Worm (Caenorhabditis elegans): ENCODE data around the gene W02B12.1.
A peak's percentile ranks its signal among the peaks of the same experiment; 100 is the strongest.

Gene W02B12.1

DNA sequence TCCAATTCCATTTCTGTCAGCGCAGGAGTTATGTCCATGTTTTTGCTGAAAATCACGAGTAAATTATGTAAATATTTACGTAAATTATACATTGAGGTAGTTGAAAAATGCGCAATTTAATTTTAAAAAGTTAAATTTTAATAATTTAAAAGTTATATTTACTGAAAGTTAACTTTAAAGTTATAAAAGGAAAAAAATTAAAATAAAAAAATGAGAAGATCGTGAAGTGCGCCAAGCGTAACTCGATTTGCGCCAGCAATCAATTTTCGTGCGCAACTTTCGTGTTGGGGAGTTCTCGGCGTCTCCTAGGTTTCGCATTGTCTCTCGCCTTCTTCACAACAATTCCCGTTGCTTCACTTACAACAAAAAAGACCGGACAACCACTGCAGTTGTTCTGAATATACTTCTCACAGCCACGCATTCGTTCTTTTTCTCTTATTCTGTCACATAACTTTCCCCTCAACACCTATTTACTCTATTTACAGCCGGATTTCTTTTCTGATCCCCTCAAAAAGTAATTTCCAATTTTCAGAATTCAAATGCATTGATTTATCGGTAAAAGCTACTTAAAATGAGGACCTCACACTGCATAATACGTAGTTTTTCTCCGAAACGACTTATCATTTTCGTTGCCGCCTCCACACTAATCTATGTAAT is 24.8 kb downstream of the W02B12.1 start, which contains the start of the genes metl-1 and W02B12.11:
metl-1 (minus strand) TSS at position 51 of the 657 bp plus-strand sequence.
W02B12.11 (plus strand) TSS at position 337 of the 657 bp plus-strand sequence.
- TF ChIP-seq lin-39 (tag; optimal IDR thresholded peaks at IDR 0.05) (peak; percentile 40), elt-2 (tag; optimal IDR thresholded peaks at IDR 0.05) (peak; percentile 59), hmg-11 (tag; optimal IDR thresholded peaks at IDR 0.05) (peak; percentile 83), ceh-28 (tag; optimal IDR thresholded peaks at IDR 0.05) (peak; percentile 63), nhr-77 (tag; optimal IDR thresholded peaks at IDR 0.05) (peak; percentile 10), skn-1 (tag; optimal IDR thresholded peaks at IDR 0.05) (peak; percentile 44), nhr-23 (tag; optimal IDR thresholded peaks at IDR 0.05) (peak; percentile 95), mdl-1 (tag; optimal IDR thresholded peaks at IDR 0.05) (no peak), daf-12 (tag; optimal IDR thresholded peaks at IDR 0.05) (no peak), R02D3.7 (tag; optimal IDR thresholded peaks at IDR 0.05) (peak; percentile 81), elt-1 (tag; optimal IDR thresholded peaks at IDR 0.05) (peak; percentile 11), lsy-12 (tag; optimal IDR thresholded peaks at IDR 0.05) (peak; percentile 65), nhr-237 (tag; optimal IDR thresholded peaks at IDR 0.05) (no peak), tbx-2 (tag; optimal IDR thresholded peaks at IDR 0.05) (peak; percentile 80), jun-1 (tag; optimal IDR thresholded peaks at IDR 0.05) (peak; percentile 62), egl-5 (tag; optimal IDR thresholded peaks at IDR 0.05) (peak; percentile 36), pqm-1 (tag; optimal IDR thresholded peaks at IDR 0.05) (peak; percentile 26), nhr-25 (tag; optimal IDR thresholded peaks at IDR 0.05) (peak; percentile 60), fkh-2 (tag; optimal IDR thresholded peaks at IDR 0.05) (no peak), ceh-16 (tag; optimal IDR thresholded peaks at IDR 0.05) (no peak), nhr-76 (tag; optimal IDR thresholded peaks at IDR 0.05) (no peak), lin-15B (tag; optimal IDR thresholded peaks at IDR 0.05) (peak; percentile 69), nhr-43 (tag; optimal IDR thresholded peaks at IDR 0.05; ENCODE audit: poor library complexity, severe bottlenecking) (peak; percentile 86), egl-27 (tag; optimal IDR thresholded peaks at IDR 0.05) (no peak), ceh-82 (tag; optimal IDR thresholded peaks at IDR 0.05) (peak; percentile 58)

DNA sequence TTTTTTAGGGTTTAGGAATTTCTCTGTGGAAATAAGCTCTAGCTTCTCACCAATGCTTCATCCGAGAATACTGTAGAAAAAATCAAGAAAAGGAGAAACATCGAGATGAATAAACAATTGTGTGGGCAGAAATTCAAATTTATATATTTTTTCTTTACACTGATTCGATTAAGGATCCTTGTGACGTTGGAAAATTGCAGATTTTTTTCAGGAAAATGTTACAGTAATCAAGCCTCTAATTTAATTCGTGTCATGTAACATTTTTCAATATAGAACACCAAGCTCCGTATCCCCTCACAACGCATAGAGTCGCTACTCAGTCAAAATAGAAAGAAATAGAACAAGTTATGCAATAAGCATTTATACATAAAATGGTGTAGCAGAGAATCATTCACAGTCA is 27.6 kb downstream of the W02B12.1 start, which contains the start of gene W02B12.16:
W02B12.16 (minus strand) TSS at position 101 of the 400 bp plus-strand sequence.
- peak; percentile 2 for TF ChIP-seq nhr-43 (tag; optimal IDR thresholded peaks at IDR 0.05; ENCODE audit: poor library complexity, severe bottlenecking)
- TF ChIP-seq egl-27 (tag; optimal IDR thresholded peaks at IDR 0.05) = no peak

DNA sequence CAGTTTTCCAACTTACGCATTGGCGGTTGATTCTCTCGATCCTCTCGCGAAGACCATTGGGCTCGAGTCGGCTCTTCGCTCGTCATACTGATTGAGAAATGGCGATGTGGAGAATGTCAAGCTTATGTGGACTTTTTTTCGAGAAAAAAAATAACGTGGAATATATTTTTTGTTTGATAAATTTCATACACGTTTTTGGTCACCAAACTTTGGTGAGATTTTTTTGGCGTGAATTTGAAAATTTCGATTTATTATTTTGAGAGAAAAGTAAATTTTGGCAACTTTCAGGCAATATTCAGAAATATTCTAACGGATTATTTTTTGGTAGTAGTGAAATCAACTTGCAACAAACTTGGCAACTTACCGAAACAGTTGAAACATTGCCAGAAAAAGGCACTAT is 30.3 kb downstream of the W02B12.1 start, which contains the start of gene W02B12.12:
W02B12.12 (minus strand) TSS at position 101 of the 400 bp plus-strand sequence.
- TF ChIP-seq unc-62 (GFP tag; optimal IDR thresholded peaks at IDR 0.05) (no peak), egl-27 (tag; optimal IDR thresholded peaks at IDR 0.05) (no peak), elt-2 (tag; optimal IDR thresholded peaks at IDR 0.05) (no peak), elt-3 (tag; optimal IDR thresholded peaks at IDR 0.05) (no peak), fkh-2 (tag; optimal IDR thresholded peaks at IDR 0.05) (no peak), eor-1 (tag; optimal IDR thresholded peaks at IDR 0.05) (no peak), ZK546.5 (tag; optimal IDR thresholded peaks at IDR 0.05) (no peak), nfya-1 (tag; optimal IDR thresholded peaks at IDR 0.05; ENCODE audit: insufficient read depth) (no peak), nhr-76 (tag; optimal IDR thresholded peaks at IDR 0.05) (no peak), aly-2 (tag; optimal IDR thresholded peaks at IDR 0.05) (no peak), nhr-77 (tag; optimal IDR thresholded peaks at IDR 0.05) (no peak), pqm-1 (tag; optimal IDR thresholded peaks at IDR 0.05) (no peak), ceh-16 (tag; optimal IDR thresholded peaks at IDR 0.05) (no peak), mml-1 (tag; optimal IDR thresholded peaks at IDR 0.05) (no peak), fkh-10 (GFP tag; optimal IDR thresholded peaks at IDR 0.05) (no peak), skn-1 (tag; optimal IDR thresholded peaks at IDR 0.05) (no peak), jun-1 (tag; optimal IDR thresholded peaks at IDR 0.05) (no peak)

DNA sequence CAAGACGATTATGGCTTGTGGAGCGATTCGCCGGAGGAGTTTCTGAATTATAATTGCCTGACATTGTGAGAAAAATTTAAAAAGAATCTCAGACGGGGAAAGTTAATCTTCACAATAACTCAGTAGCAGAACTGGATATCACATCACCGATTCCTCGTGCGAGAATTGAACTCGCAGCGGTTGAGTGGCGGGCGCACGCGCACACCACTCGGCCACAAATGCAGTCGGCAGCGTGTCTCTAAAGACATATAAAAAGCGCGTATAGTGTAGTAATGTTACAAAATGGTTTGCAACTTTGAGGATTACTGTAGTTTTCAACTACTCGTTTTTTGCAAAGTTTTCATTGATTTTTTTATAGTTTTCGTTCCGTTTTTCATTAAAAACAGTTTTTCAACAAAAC is 35.8 kb downstream of the W02B12.1 start:
- no peak for TF ChIP-seq unc-62 (GFP tag; optimal IDR thresholded peaks at IDR 0.05)
- TF ChIP-seq ztf-4 (tag; optimal IDR thresholded peaks at IDR 0.05) = no peak
- no peak for TF ChIP-seq fkh-2 (tag; optimal IDR thresholded peaks at IDR 0.05)
- no peak for TF ChIP-seq nhr-237 (tag; optimal IDR thresholded peaks at IDR 0.05)
- peak; percentile 29 for TF ChIP-seq pqm-1 (tag; optimal IDR thresholded peaks at IDR 0.05)
- TF ChIP-seq ceh-9 (tag; optimal IDR thresholded peaks at IDR 0.05) = no peak
- no peak for TF ChIP-seq ceh-82 (tag; optimal IDR thresholded peaks at IDR 0.05)
- TF ChIP-seq skn-1 (tag; optimal IDR thresholded peaks at IDR 0.05) = peak; percentile 48
- no peak for TF ChIP-seq nhr-76 (tag; optimal IDR thresholded peaks at IDR 0.05)
- peak; percentile 77 for TF ChIP-seq nhr-25 (tag; optimal IDR thresholded peaks at IDR 0.05)
- TF ChIP-seq R02D3.7 (tag; optimal IDR thresholded peaks at IDR 0.05) = no peak
- peak; percentile 81 for TF ChIP-seq lin-39 (tag; optimal IDR thresholded peaks at IDR 0.05)
- TF ChIP-seq eor-1 (tag; optimal IDR thresholded peaks at IDR 0.05) = no peak
- TF ChIP-seq elt-3 (tag; optimal IDR thresholded peaks at IDR 0.05) = no peak
- TF ChIP-seq mml-1 (tag; optimal IDR thresholded peaks at IDR 0.05) = no peak
- no peak for TF ChIP-seq nhr-12 (tag; optimal IDR thresholded peaks at IDR 0.05)
- TF ChIP-seq nhr-67 (tag; optimal IDR thresholded peaks at IDR 0.05) = no peak
- peak; percentile 93 for TF ChIP-seq hmg-11 (tag; optimal IDR thresholded peaks at IDR 0.05)
- TF ChIP-seq lsy-12 (tag; optimal IDR thresholded peaks at IDR 0.05) = peak; percentile 91
- no peak for TF ChIP-seq daf-12 (tag; optimal IDR thresholded peaks at IDR 0.05)
- TF ChIP-seq zag-1 (tag; optimal IDR thresholded peaks at IDR 0.05) = no peak
- no peak for TF ChIP-seq egl-27 (tag; optimal IDR thresholded peaks at IDR 0.05)
- peak; percentile 9 for TF ChIP-seq jun-1 (tag; optimal IDR thresholded peaks at IDR 0.05)
- TF ChIP-seq mdl-1 (tag; optimal IDR thresholded peaks at IDR 0.05) = no peak
- peak; percentile 54 for TF ChIP-seq elt-2 (tag; optimal IDR thresholded peaks at IDR 0.05)
- TF ChIP-seq ZK546.5 (tag; optimal IDR thresholded peaks at IDR 0.05) = no peak
- TF ChIP-seq ceh-16 (tag; optimal IDR thresholded peaks at IDR 0.05) = peak; percentile 34
- peak; percentile 47 for TF ChIP-seq tbx-2 (tag; optimal IDR thresholded peaks at IDR 0.05)
- no peak for TF ChIP-seq aly-2 (tag; optimal IDR thresholded peaks at IDR 0.05)
- no peak for TF ChIP-seq nhr-28 (tag; optimal IDR thresholded peaks at IDR 0.05)
- TF ChIP-seq nhr-43 (tag; optimal IDR thresholded peaks at IDR 0.05; ENCODE audit: poor library complexity, severe bottlenecking) = peak; percentile 86
- no peak for TF ChIP-seq fkh-10 (GFP tag; optimal IDR thresholded peaks at IDR 0.05)
- no peak for TF ChIP-seq unc-39 (tag; optimal IDR thresholded peaks at IDR 0.05)

Measured in whole organism, L3 larva.